Worm (Caenorhabditis elegans) whole organism, L4 larva: ENCODE results near the gene T23B7.3.
"Not testable (repeated sequence)": the region's sequence is repeated elsewhere in the genome, so short reads cannot be mapped to it uniquely, and the experiment has no call there.

ENCODE experiments used
- Y75B8A.6 ChIP-seq: fragments of 200-800 bp; sonication (Bioruptor generic); IDR thresholded peaks from 2 replicates; pipeline ENCODE4 v1.3.6; 2022; ENCODE audit warnings: missing genetic modification reagents, missing genetic modification characterization, missing compliant biosample characterization
- lin-15B ChIP-seq: fragments of 150-350 bp; sonication (generic microtip); optimal IDR thresholded peaks from 3 replicates; lab custom pipeline; 2014; ENCODE audit warnings: missing biosample characterization, missing genetic modification characterization
- tag-97 ChIP-seq: fragments of 200-800 bp; sonication (Bioruptor generic); IDR thresholded peaks from 2 replicates; pipeline ENCODE4 v1.3.6; 2022; ENCODE audit warnings: missing genetic modification characterization, missing compliant biosample characterization
- ztf-11 ChIP-seq: fragments of 150-350 bp; optimal IDR thresholded peaks from 2 replicates; lab custom pipeline; 2014; ENCODE audit warnings: missing biosample characterization, missing genetic modification characterization

DNA sequence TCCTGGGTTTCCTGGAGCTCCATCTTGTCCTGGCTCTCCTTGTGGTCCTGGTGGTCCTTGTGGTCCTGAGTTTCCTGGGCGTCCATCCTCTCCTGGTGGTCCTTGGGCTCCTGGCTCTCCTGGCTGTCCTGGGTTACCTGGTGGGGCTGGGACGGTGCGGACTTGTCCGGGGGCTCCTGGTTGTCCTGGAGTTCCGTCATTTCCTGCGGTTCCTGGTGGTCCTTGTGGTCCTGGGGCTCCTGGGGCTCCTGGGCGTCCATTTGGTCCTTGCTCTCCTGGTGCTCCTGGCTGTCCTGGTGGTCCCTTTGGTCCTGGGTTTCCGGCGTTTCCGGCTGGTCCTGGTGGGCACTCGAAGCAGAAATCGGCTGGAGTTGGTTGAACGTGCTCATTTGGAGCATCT lies 22.4 kb downstream of the T23B7.3 start:
- TF ChIP-seq ztf-11 (tag; lab: Kevin White, UChicago); Y75B8A.6 (GFP tag; lab: Robert Waterston, UW); tag-97; lin-15B (tag; lab: Kevin White, UChicago): not testable (repeated sequence)
